Worm (Caenorhabditis elegans) whole organism, early embryonic: ENCODE measurements around the gene F16B12.7.

Experiments used
- B0310.2 ChIP-seq: sonication (generic microtip); optimal IDR thresholded peaks from 2 replicates; lab custom pipeline; 2016; ENCODE audit warnings: mild to moderate bottlenecking, missing genetic modification characterization, missing compliant biosample characterization
- F13C5.2 ChIP-seq: sonication (generic microtip); optimal IDR thresholded peaks from 2 replicates; lab custom pipeline; 2017; ENCODE audit warnings: mild to moderate bottlenecking, missing genetic modification characterization, inconsistent platforms, missing compliant biosample characterization
- aly-1 ChIP-seq: sonication (generic microtip); optimal IDR thresholded peaks from 2 replicates; lab custom pipeline; 2016; ENCODE audit warnings: missing genetic modification characterization, missing compliant biosample characterization
- ama-1 ChIP-seq: fragments of 150-350 bp; optimal IDR thresholded peaks from 2 replicates; lab custom pipeline; 2014
- ceh-13 ChIP-seq: fragments of 200-800 bp; sonication (Bioruptor generic); optimal IDR thresholded peaks from 2 replicates; lab custom pipeline; 2018; ENCODE audit warnings: mild to moderate bottlenecking, missing genetic modification characterization, missing compliant biosample characterization
- ceh-36 ChIP-seq: sonication (generic microtip); optimal IDR thresholded peaks from 2 replicates; lab custom pipeline; 2016; ENCODE audit warnings: missing genetic modification characterization, inconsistent platforms, missing compliant biosample characterization
- ets-7 ChIP-seq: sonication (generic microtip); optimal IDR thresholded peaks from 2 replicates; lab custom pipeline; 2016; ENCODE audit warnings: missing genotype, missing genetic modification characterization, missing compliant biosample characterization
- flt-1 ChIP-seq: fragments of 200-800 bp; sonication (Bioruptor generic); IDR thresholded peaks from 2 replicates; pipeline ENCODE4 v1.3.6; 2022; ENCODE audit warnings: missing genetic modification characterization, missing compliant biosample characterization
- hmbx-1 ChIP-seq: sonication (generic microtip); optimal IDR thresholded peaks from 2 replicates; lab custom pipeline; 2016; ENCODE audit warnings: mild to moderate bottlenecking, missing genetic modification characterization, missing compliant biosample characterization
- hmg-4 ChIP-seq: fragments of 200-800 bp; sonication (Bioruptor generic); optimal IDR thresholded peaks from 2 replicates; lab custom pipeline; 2018; ENCODE audit warnings: mild to moderate bottlenecking, missing genetic modification characterization, missing compliant biosample characterization
- hnd-1 ChIP-seq: sonication (generic microtip); optimal IDR thresholded peaks from 2 replicates; lab custom pipeline; 2016; ENCODE audit warnings: missing genetic modification characterization, missing compliant biosample characterization
- pes-1 ChIP-seq: fragments of 200-800 bp; sonication (Bioruptor generic); IDR thresholded peaks from 2 replicates; pipeline ENCODE4 v1.3.6; 2022; ENCODE audit warnings: missing genetic modification reagents, missing genetic modification characterization, missing compliant biosample characterization
- scrt-1 ChIP-seq: fragments of 200-800 bp; sonication (Bioruptor generic); IDR thresholded peaks from 2 replicates; pipeline ENCODE4 v1.3.6; 2022; ENCODE audit warnings: missing genetic modification characterization, missing compliant biosample characterization
- sea-1 ChIP-seq: fragments of 200-800 bp; sonication (Bioruptor generic); conservative IDR thresholded peaks from 2 replicates; pipeline ENCODE4 v1.3.6; 2022; ENCODE audit warnings: missing genetic modification characterization, missing compliant biosample characterization
- tbx-11 ChIP-seq: fragments of 200-800 bp; sonication (Bioruptor generic); IDR thresholded peaks from 2 replicates; pipeline ENCODE4 v1.3.6; 2022; ENCODE audit warnings: missing genetic modification characterization, missing compliant biosample characterization
- tbx-37 ChIP-seq: fragments of 200-800 bp; sonication (Bioruptor generic); conservative IDR thresholded peaks from 2 replicates; pipeline ENCODE4 v1.3.6; 2022; ENCODE audit warnings: missing genetic modification reagents, missing genetic modification characterization, missing compliant biosample characterization
- tra-4 ChIP-seq: sonication (generic microtip); optimal IDR thresholded peaks from 2 replicates; lab custom pipeline; 2017; ENCODE audit warnings: missing genetic modification characterization, missing compliant biosample characterization

Gene F16B12.7

ce11 chrX:14078574-14078973 is 29.8 kb upstream of the F16B12.7 start, which contains the start of gene C33G3.5:
Gene C33G3.5 (minus strand): TSS chrX:14078674.
- no peak for TF ChIP-seq hmg-4
- TF ChIP-seq ceh-13 = no peak

DNA sequence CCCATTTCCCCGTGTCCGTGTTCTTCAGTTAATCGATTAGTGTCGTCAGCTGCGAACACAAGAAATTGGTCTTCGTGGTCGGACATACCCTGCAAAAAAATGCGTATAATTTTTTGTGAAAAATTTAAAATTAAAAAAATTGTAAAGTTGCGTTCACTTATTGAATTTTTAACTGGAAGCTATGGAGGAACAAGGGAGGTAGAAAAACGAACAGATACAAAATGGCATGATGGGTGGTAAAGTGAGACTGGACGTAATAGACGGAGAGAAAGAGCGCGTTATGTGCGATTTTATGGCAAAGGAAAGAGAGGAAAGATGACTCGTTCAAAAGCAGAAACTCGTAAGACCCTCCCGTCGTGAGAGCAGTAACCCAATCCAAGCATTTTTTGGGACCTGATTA is 24.1 kb upstream of the F16B12.7 start, which contains the start of gene C33G3.6:
Gene C33G3.6, minus strand, starts transcription at position 101 of the 400 bp plus-strand sequence.
- TF ChIP-seq tbx-37 (GFP tag; lab: Robert Waterston, UW) = no peak
- no peak for TF ChIP-seq hnd-1 (tag; lab: Kevin White, UChicago)
- no peak for TF ChIP-seq hmg-4
- no peak for TF ChIP-seq ceh-36 (tag; lab: Kevin White, UChicago)
- TF ChIP-seq ets-7 (tag; lab: Kevin White, UChicago) = no peak
- TF ChIP-seq tbx-11 (GFP tag; lab: Robert Waterston, UW) = no peak
- TF ChIP-seq scrt-1 = no peak
- TF ChIP-seq ceh-13 = no peak
- no peak for TF ChIP-seq flt-1
- TF ChIP-seq hmbx-1 (tag; lab: Kevin White, UChicago) = no peak
- TF ChIP-seq sea-1 (GFP tag; lab: Robert Waterston, UW) = no peak
- TF ChIP-seq F13C5.2 (tag; lab: Kevin White, UChicago) = no peak

- no peak for TF ChIP-seq ama-1 (lab: Kevin White, UChicago)
- no peak for TF ChIP-seq tbx-37 (GFP tag; lab: Robert Waterston, UW)
- no peak for TF ChIP-seq hnd-1 (tag; lab: Kevin White, UChicago)
- no peak for TF ChIP-seq ceh-36 (tag; lab: Kevin White, UChicago)
- no peak for TF ChIP-seq ceh-13
- no peak for TF ChIP-seq aly-1 (tag; lab: Kevin White, UChicago)
Observed at ce11 chrX:14085208-14085607, 23.1 kb upstream of the F16B12.7 start, which contains the start of gene F16B12.1. Gene F16B12.1 (plus strand): TSS chrX:14085508.

DNA sequence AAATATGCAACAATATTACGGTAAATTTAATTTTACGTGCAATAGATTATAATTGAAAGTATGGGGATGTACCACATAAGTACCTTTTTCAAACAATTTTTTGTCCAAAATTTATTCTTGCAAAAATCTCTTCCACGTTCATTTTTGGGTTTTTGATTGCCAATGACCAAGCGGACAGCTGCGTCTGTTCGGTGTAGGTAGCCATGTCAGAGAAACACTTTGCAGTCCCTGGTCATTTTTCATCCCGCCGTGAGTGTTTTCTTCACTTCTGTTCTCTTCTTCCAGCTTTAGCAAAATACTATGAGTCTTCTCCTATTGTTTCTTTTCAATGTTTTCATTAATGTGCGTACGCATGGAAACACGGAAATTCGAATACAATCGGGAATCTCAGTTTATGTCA is 18.3 kb upstream of the F16B12.7 start, which contains the start of gene dsl-4:
Gene dsl-4, plus strand, starts transcription at position 301 of the 400 bp plus-strand sequence.
- TF ChIP-seq tra-4 (tag; lab: Kevin White, UChicago) (no peak), ama-1 (lab: Kevin White, UChicago) (no peak), ets-7 (tag; lab: Kevin White, UChicago) (no peak), hnd-1 (tag; lab: Kevin White, UChicago) (no peak), ceh-36 (tag; lab: Kevin White, UChicago) (no peak), aly-1 (tag; lab: Kevin White, UChicago) (no peak), B0310.2 (tag; lab: Kevin White, UChicago) (no peak), pes-1 (GFP tag; lab: Robert Waterston, UW) (no peak), flt-1 (no peak), hmg-4 (no peak), tbx-11 (GFP tag; lab: Robert Waterston, UW) (no peak), tbx-37 (GFP tag; lab: Robert Waterston, UW) (no peak), scrt-1 (no peak), F13C5.2 (tag; lab: Kevin White, UChicago) (no peak), ceh-13 (no peak), sea-1 (GFP tag; lab: Robert Waterston, UW) (no peak)

- TF ChIP-seq flt-1 = no peak
- no peak for TF ChIP-seq hmg-4
- no peak for TF ChIP-seq B0310.2 (tag; lab: Kevin White, UChicago)
- TF ChIP-seq scrt-1 = no peak
- TF ChIP-seq F13C5.2 (tag; lab: Kevin White, UChicago) = no peak
- TF ChIP-seq hnd-1 (tag; lab: Kevin White, UChicago) = no peak
- TF ChIP-seq ceh-13 = no peak
- TF ChIP-seq tbx-11 (GFP tag; lab: Robert Waterston, UW) = no peak
Observed at ce11 chrX:14090990-14091389, 17.4 kb upstream of the F16B12.7 start.

DNA sequence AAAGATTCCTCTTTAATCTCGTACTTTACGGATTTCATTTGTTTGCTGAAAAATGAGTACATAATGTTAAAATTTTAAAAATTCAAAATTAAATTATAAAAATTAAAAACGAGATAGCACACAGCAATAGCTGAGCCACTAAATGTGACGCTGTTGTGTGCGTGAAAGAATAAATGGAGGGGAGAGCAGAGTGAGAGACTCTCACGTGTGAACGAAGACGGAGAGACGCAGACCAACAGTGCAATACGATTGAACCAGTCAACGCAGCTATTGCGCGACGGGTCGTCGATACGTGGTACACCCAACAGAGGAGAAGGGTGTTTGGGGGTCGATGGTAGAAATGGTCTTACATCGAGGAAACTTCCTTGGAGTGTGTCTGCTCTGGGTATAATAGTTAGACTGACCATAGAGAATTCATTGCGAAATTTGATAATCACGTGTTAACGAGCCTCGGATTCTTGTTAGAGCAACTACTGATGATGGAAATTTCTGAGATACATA is 9.7 kb upstream of the F16B12.7 start, which contains the start of gene F16B12.4:
Gene F16B12.4, minus strand, starts transcription at position 51 of the 501 bp plus-strand sequence.
- TF ChIP-seq sea-1 (GFP tag; lab: Robert Waterston, UW) (no peak), hmg-4 (peak; percentile 4)

- no peak for TF ChIP-seq sea-1 (GFP tag; lab: Robert Waterston, UW)
- peak; percentile 45 for TF ChIP-seq hmg-4
- no peak for TF ChIP-seq tbx-11 (GFP tag; lab: Robert Waterston, UW)
- peak; percentile 57 for TF ChIP-seq F13C5.2 (tag; lab: Kevin White, UChicago)
Observed at ce11 chrX:14101986-14102385, 6.4 kb upstream of the F16B12.7 start, which contains the start of gene F16B12.6. Gene F16B12.6 (plus strand): TSS chrX:14102316.

DNA sequence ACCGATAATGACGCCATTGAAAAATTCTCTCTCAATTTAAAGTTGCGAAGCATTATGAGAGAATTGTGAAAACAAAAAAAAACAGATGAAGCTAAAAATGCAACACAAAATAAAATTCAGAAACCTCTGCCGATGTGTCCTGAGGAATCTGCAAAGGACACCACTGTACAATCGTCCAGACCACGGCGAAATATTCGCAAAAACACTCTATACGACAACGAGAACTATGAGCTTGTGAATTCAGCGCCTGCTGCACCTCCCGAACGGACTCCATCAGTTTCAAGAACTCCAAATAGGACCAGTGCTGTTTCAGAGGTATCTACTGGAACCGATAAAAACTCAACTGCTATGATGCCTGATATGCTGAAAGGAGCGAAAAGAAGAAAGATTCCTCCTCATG is 5.9 kb upstream of the F16B12.7 start:
- TF ChIP-seq tbx-11 (GFP tag; lab: Robert Waterston, UW) = no peak
- TF ChIP-seq flt-1 = no peak
- no peak for TF ChIP-seq sea-1 (GFP tag; lab: Robert Waterston, UW)
- TF ChIP-seq pes-1 (GFP tag; lab: Robert Waterston, UW) = no peak
- TF ChIP-seq scrt-1 = no peak
- no peak for TF ChIP-seq hnd-1 (tag; lab: Kevin White, UChicago)
- no peak for TF ChIP-seq hmbx-1 (tag; lab: Kevin White, UChicago)
- no peak for TF ChIP-seq F13C5.2 (tag; lab: Kevin White, UChicago)
- no peak for TF ChIP-seq aly-1 (tag; lab: Kevin White, UChicago)
- no peak for TF ChIP-seq tra-4 (tag; lab: Kevin White, UChicago)
- TF ChIP-seq ceh-13 = no peak
- no peak for TF ChIP-seq B0310.2 (tag; lab: Kevin White, UChicago)
